Worm (Caenorhabditis elegans) whole organism, L4 larva: ENCODE data around the gene lhpp-1.
A peak's percentile ranks its signal among the peaks of the same experiment; 100 is the strongest.

Source experiments
- F37D6.2 ChIP-seq: sonication (generic microtip); optimal IDR thresholded peaks from 2 replicates; lab custom pipeline; 2016; ENCODE audit warnings: mild to moderate bottlenecking, missing genetic modification characterization, missing compliant biosample characterization
- F44E2.7 ChIP-seq: fragments of 200-800 bp; sonication (Bioruptor generic); IDR thresholded peaks from 2 replicates; pipeline ENCODE4 v2.1.2; 2022; ENCODE audit warnings: missing genetic modification characterization, missing compliant biosample characterization
- F49E8.2 ChIP-seq: sonication (generic microtip); optimal IDR thresholded peaks from 2 replicates; lab custom pipeline; 2016; ENCODE audit warnings: missing compliant biosample characterization, mild to moderate bottlenecking, missing genetic modification characterization, borderline replicate concordance
- R02D3.7 ChIP-seq: fragments of 150-350 bp; sonication (generic microtip); optimal IDR thresholded peaks from 3 replicates; lab custom pipeline; 2014; ENCODE audit warnings: missing biosample characterization, missing genetic modification characterization
- T20F7.1 ChIP-seq: fragments of 200-800 bp; sonication (Bioruptor generic); optimal IDR thresholded peaks from 2 replicates; lab custom pipeline; 2018; ENCODE audit warnings: mild to moderate bottlenecking, missing genetic modification characterization, missing compliant biosample characterization
- Y5F2A.4 ChIP-seq: fragments of 200-800 bp; sonication (Bioruptor generic); optimal IDR thresholded peaks from 2 replicates; lab custom pipeline; 2018; ENCODE audit warnings: mild to moderate bottlenecking, missing genetic modification characterization, missing compliant biosample characterization
- ZK337.2 ChIP-seq: fragments of 200-800 bp; sonication (Bioruptor generic); IDR thresholded peaks from 2 replicates; pipeline ENCODE4 v1.3.6; 2022; ENCODE audit warnings: missing genetic modification reagents, missing genetic modification characterization, missing compliant biosample characterization
- ZK546.5 ChIP-seq, 2 experiments: sonication (generic microtip); optimal IDR thresholded peaks; 2 replicates each; lab custom pipeline; 2017; ENCODE audit warnings: missing biosample characterization in 2 of 2, missing genetic modification characterization in 2 of 2
- aha-1 ChIP-seq: fragments of 150-350 bp; peaks from one replicate; lab custom pipeline; 2014; ENCODE audit warnings: missing biosample characterization, missing genetic modification characterization
- aly-2 ChIP-seq: sonication (generic microtip); optimal IDR thresholded peaks from 2 replicates; lab custom pipeline; 2018; ENCODE audit warnings: missing biosample characterization, missing genetic modification characterization
- ama-1 ChIP-seq: fragments of 150-350 bp; optimal IDR thresholded peaks from 2 replicates; lab custom pipeline; 2014; ENCODE audit warnings: inconsistent platforms, mixed read lengths
- attf-4 ChIP-seq: sonication (generic microtip); optimal IDR thresholded peaks from 3 replicates; lab custom pipeline; 2017; ENCODE audit warnings: missing biosample characterization, missing genetic modification characterization
- ceh-44 ChIP-seq: fragments of 200-800 bp; sonication (Bioruptor generic); IDR thresholded peaks from 2 replicates; pipeline ENCODE4 v1.3.6; 2022; ENCODE audit warnings: missing genetic modification reagents, missing genetic modification characterization, missing compliant biosample characterization
- cey-2 ChIP-seq: sonication (generic microtip); optimal IDR thresholded peaks from 3 replicates; lab custom pipeline; 2017; ENCODE audit warnings: missing genetic modification characterization, mild to moderate bottlenecking, missing compliant biosample characterization, antibody characterized with exemption, borderline replicate concordance; ENCODE audit not compliant: insufficient read depth
- ctbp-1 ChIP-seq: fragments of 200-800 bp; sonication (Bioruptor generic); IDR thresholded peaks from 2 replicates; pipeline ENCODE4 v1.3.6; 2022; ENCODE audit warnings: missing genetic modification reagents, missing genetic modification characterization, missing compliant biosample characterization
- daf-19 ChIP-seq: fragments of 200-800 bp; sonication (Bioruptor generic); conservative IDR thresholded peaks from 2 replicates; pipeline ENCODE4 v1.3.6; 2022; ENCODE audit warnings: missing genetic modification characterization, missing compliant biosample characterization
- dmd-6 ChIP-seq: fragments of 200-800 bp; sonication (Bioruptor generic); IDR thresholded peaks from 2 replicates; pipeline ENCODE4 v1.3.6; 2022; ENCODE audit warnings: missing genetic modification reagents, missing genetic modification characterization, missing compliant biosample characterization
- dpl-1 ChIP-seq: fragments of 150-350 bp; optimal IDR thresholded peaks from 2 replicates; lab custom pipeline; 2014; ENCODE audit warnings: missing biosample characterization, missing genetic modification reagents, missing genetic modification characterization
- duxl-1 ChIP-seq: sonication (generic microtip); optimal IDR thresholded peaks from 2 replicates; lab custom pipeline; 2016; ENCODE audit warnings: mild to moderate bottlenecking, missing genetic modification characterization, moderate library complexity, missing compliant biosample characterization; ENCODE audit not compliant: poor library complexity
- fkh-10 ChIP-seq: fragments of 150-350 bp; optimal IDR thresholded peaks from 2 replicates; lab custom pipeline; 2014; ENCODE audit warnings: missing biosample characterization, missing genetic modification reagents, missing genetic modification characterization
- fos-1 ChIP-seq: fragments of 150-350 bp; optimal IDR thresholded peaks from 2 replicates; lab custom pipeline; 2014; ENCODE audit warnings: missing biosample characterization, missing genetic modification characterization
- gei-8 ChIP-seq: fragments of 200-800 bp; sonication (Bioruptor generic); optimal IDR thresholded peaks from 2 replicates; lab custom pipeline; 2018; ENCODE audit warnings: mild to moderate bottlenecking, missing genetic modification characterization, missing compliant biosample characterization
- hif-1 ChIP-seq, 2 experiments: sonication (generic microtip); optimal IDR thresholded peaks; 2 replicates each; lab custom pipeline; 2016 to 2017; ENCODE audit warnings: missing compliant biosample characterization in 2 of 2, missing genetic modification characterization in 2 of 2, missing genetic modification reagents in 2 of 2, missing genotype in 2 of 2, mild to moderate bottlenecking in 1 of 2
- hlh-30 ChIP-seq: sonication (generic microtip); optimal IDR thresholded peaks from 2 replicates; lab custom pipeline; 2017; ENCODE audit warnings: antibody characterized with exemption, mild to moderate bottlenecking, missing genetic modification characterization, missing compliant biosample characterization; ENCODE audit not compliant: insufficient read depth
- lin-13 ChIP-seq: fragments of 150-350 bp; optimal IDR thresholded peaks from 2 replicates; lab custom pipeline; 2014; ENCODE audit warnings: missing biosample characterization, missing genetic modification reagents, missing genetic modification characterization
- lin-29 ChIP-seq: fragments of 200-800 bp; sonication (Bioruptor generic); IDR thresholded peaks from 2 replicates; pipeline ENCODE4 v1.3.6; 2022; ENCODE audit warnings: missing genetic modification reagents, missing genetic modification characterization, missing compliant biosample characterization
- madf-9 ChIP-seq: fragments of 200-800 bp; sonication (Bioruptor generic); conservative IDR thresholded peaks from 2 replicates; pipeline ENCODE4 v1.3.6; 2022; ENCODE audit warnings: missing genetic modification reagents, missing genetic modification characterization, missing compliant biosample characterization
- mdl-1 ChIP-seq, 2 experiments: fragments of 150-350 bp in 1 of 2; sonication (generic microtip) in 1 of 2; optimal IDR thresholded peaks; 2 replicates each; lab custom pipeline; 2014 to 2017; ENCODE audit warnings: missing biosample characterization in 2 of 2, missing genetic modification characterization in 2 of 2
- mep-1 ChIP-seq: fragments of 150-350 bp; sonication (generic microtip); optimal IDR thresholded peaks from 3 replicates; lab custom pipeline; 2014; ENCODE audit warnings: missing biosample characterization, missing genetic modification characterization
- mes-2 ChIP-seq: sonication (generic microtip); optimal IDR thresholded peaks from 2 replicates; lab custom pipeline; 2016; ENCODE audit warnings: missing genotype, mild to moderate bottlenecking, missing genetic modification characterization, missing compliant biosample characterization; ENCODE audit not compliant: poor library complexity, severe bottlenecking
- nhr-11 ChIP-seq: fragments of 150-350 bp; optimal IDR thresholded peaks from 2 replicates; lab custom pipeline; 2014; ENCODE audit warnings: missing biosample characterization, missing genetic modification characterization
- nhr-25 ChIP-seq: sonication (generic microtip); optimal IDR thresholded peaks from 2 replicates; lab custom pipeline; 2017; ENCODE audit warnings: missing genetic modification characterization, mild to moderate bottlenecking, missing compliant biosample characterization, antibody characterized with exemption, moderate library complexity, borderline replicate concordance; ENCODE audit not compliant: insufficient read depth
- nhr-28 ChIP-seq: fragments of 150-350 bp; optimal IDR thresholded peaks from 2 replicates; lab custom pipeline; 2014; ENCODE audit warnings: missing biosample characterization, missing genetic modification characterization
- nhr-6 ChIP-seq: fragments of 150-350 bp; optimal IDR thresholded peaks from 2 replicates; lab custom pipeline; 2014; ENCODE audit warnings: missing biosample characterization, missing genetic modification characterization
- php-3 ChIP-seq: fragments of 200-800 bp; sonication (Bioruptor generic); IDR thresholded peaks from 2 replicates; pipeline ENCODE4 v1.3.6; 2022; ENCODE audit warnings: missing genetic modification reagents, missing genetic modification characterization, missing compliant biosample characterization
- pqm-1 ChIP-seq: sonication (generic microtip); optimal IDR thresholded peaks from 2 replicates; lab custom pipeline; 2017; ENCODE audit warnings: missing biosample characterization, missing genetic modification characterization
- rbr-2 ChIP-seq: sonication (generic microtip); optimal IDR thresholded peaks from 2 replicates; lab custom pipeline; 2016; ENCODE audit warnings: missing genotype, missing genetic modification characterization, missing compliant biosample characterization
- set-16 ChIP-seq: fragments of 200-800 bp; sonication (Bioruptor generic); IDR thresholded peaks from 2 replicates; pipeline ENCODE4 v1.3.6; 2022; ENCODE audit warnings: missing genetic modification reagents, missing genetic modification characterization, missing compliant biosample characterization
- snpc-4 ChIP-seq: fragments of 150-350 bp; optimal IDR thresholded peaks from 2 replicates; lab custom pipeline; 2014; ENCODE audit warnings: missing biosample characterization, missing genetic modification characterization
- tra-1 ChIP-seq: fragments of 200-800 bp; sonication (Bioruptor generic); IDR thresholded peaks from 2 replicates; pipeline ENCODE4 v1.3.6; 2022; ENCODE audit warnings: missing genetic modification reagents, missing genetic modification characterization, missing compliant biosample characterization
- unc-39 ChIP-seq: sonication (generic microtip); optimal IDR thresholded peaks from 2 replicates; lab custom pipeline; 2017; ENCODE audit warnings: missing biosample characterization, missing genetic modification characterization
- zag-1 ChIP-seq: fragments of 150-350 bp; optimal IDR thresholded peaks from 2 replicates; lab custom pipeline; 2014; ENCODE audit warnings: missing biosample characterization, missing genetic modification characterization
- zip-2 ChIP-seq: fragments of 150-350 bp; optimal IDR thresholded peaks from 2 replicates; lab custom pipeline; 2014; ENCODE audit warnings: missing biosample characterization, missing genetic modification characterization
- ztf-11 ChIP-seq: fragments of 150-350 bp; optimal IDR thresholded peaks from 2 replicates; lab custom pipeline; 2014; ENCODE audit warnings: missing biosample characterization, missing genetic modification characterization

The lhpp-1 gene

ce11 chrV:12111452-12111851 lies at the start of gene lhpp-1:
TSS of gene lhpp-1 (minus strand) at chrV:12111805.
- TF ChIP-seq ZK546.5 (tag; optimal IDR thresholded peaks at IDR 0.05; lab: Kevin White, UChicago) (no peak), aly-2 (no peak), T20F7.1 (GFP tag; lab: Kevin White, UChicago) (no peak), lin-29 (GFP tag; lab: Robert Waterston, UW) (no peak), daf-19 (GFP tag; lab: Robert Waterston, UW) (no peak), nhr-28 (tag; lab: Kevin White, UChicago) (peak; percentile 46), pqm-1 (tag; lab: Kevin White, UChicago) (no peak), hlh-30 (tag; lab: Kevin White, UChicago) (peak; percentile 56), ctbp-1 (no peak), ceh-44 (GFP tag; lab: Robert Waterston, UW) (no peak), mdl-1 (tag; optimal IDR thresholded peaks at IDR 0.05; lab: Kevin White, UChicago) (no peak), mes-2 (tag; lab: Kevin White, UChicago) (peak; percentile 19), rbr-2 (no peak), fkh-10 (no peak), mep-1 (tag; lab: Kevin White, UChicago) (no peak), set-16 (no peak), nhr-11 (tag; lab: Kevin White, UChicago) (no peak), nhr-6 (tag; lab: Kevin White, UChicago) (peak; percentile 53), hif-1 (tag; optimal IDR thresholded peaks at IDR 0.05; lab: Kevin White, UChicago) (no peak), gei-8 (no peak), ama-1 (lab: Kevin White, UChicago) (no peak), zag-1 (tag; lab: Kevin White, UChicago) (no peak), unc-39 (no peak), dmd-6 (GFP tag; lab: Robert Waterston, UW) (no peak), madf-9 (GFP tag; lab: Robert Waterston, UW) (no peak), duxl-1 (tag; lab: Kevin White, UChicago) (no peak), dpl-1 (GFP tag; lab: Kevin White, UChicago) (peak; percentile 11), ztf-11 (tag; lab: Kevin White, UChicago) (no peak), F49E8.2 (tag; lab: Kevin White, UChicago) (no peak), aha-1 (peak; percentile 23), R02D3.7 (tag; lab: Kevin White, UChicago) (no peak), Y5F2A.4 (GFP tag; lab: Kevin White, UChicago) (no peak)

ce11 chrV:12161157-12161556 lies 49.6 kb upstream of the lhpp-1 start:
- no peak for TF ChIP-seq zip-2 (tag; lab: Kevin White, UChicago)
- TF ChIP-seq attf-4 (tag; lab: Kevin White, UChicago): no peak
- TF ChIP-seq cey-2: no peak
- no peak for TF ChIP-seq ZK546.5 (tag; optimal IDR thresholded peaks at IDR 0.05; lab: Kevin White, UChicago)
- no peak for TF ChIP-seq set-16
- TF ChIP-seq fos-1 (tag; lab: Kevin White, UChicago): no peak
- TF ChIP-seq snpc-4 (tag; lab: Kevin White, UChicago): no peak
- TF ChIP-seq, all 104 proteins: peak for 0

- no peak for TF ChIP-seq ZK546.5 (tag; optimal IDR thresholded peaks at IDR 0.05; lab: Kevin White, UChicago)
- no peak for TF ChIP-seq php-3 (GFP tag; lab: Robert Waterston, UW)
- no peak for TF ChIP-seq lin-13 (GFP tag; lab: Kevin White, UChicago)
- no peak for TF ChIP-seq F37D6.2 (tag; lab: Kevin White, UChicago)
- no peak for TF ChIP-seq nhr-25 (tag; lab: Kevin White, UChicago)
- TF ChIP-seq F44E2.7 (GFP tag; lab: Robert Waterston, UW): no peak
- TF ChIP-seq pqm-1 (tag; lab: Kevin White, UChicago): no peak
- TF ChIP-seq ZK337.2 (GFP tag; lab: Robert Waterston, UW): no peak
- no peak for TF ChIP-seq tra-1 (GFP tag; lab: Robert Waterston, UW)
- no peak for TF ChIP-seq aha-1
- no peak for TF ChIP-seq ctbp-1
- TF ChIP-seq attf-4 (tag; lab: Kevin White, UChicago): no peak
- TF ChIP-seq snpc-4 (tag; lab: Kevin White, UChicago): no peak
These were observed 48.4 kb upstream of the lhpp-1 start for ce11 chrV:12159975-12160374.
